Worm (Caenorhabditis elegans) whole organism, dauer: ENCODE results near the gene icl-1.

ENCODE experiments used
- unc-62 ChIP-seq: sonication (generic microtip); optimal IDR thresholded peaks from 2 replicates; lab custom pipeline; 2017; ENCODE audit warnings: missing biosample characterization, missing genetic modification reagents, missing genetic modification characterization

Gene icl-1

ce11 chrV:738770-739169 lies 11.0 kb upstream of the icl-1 start, which contains the start of gene srj-24:
Gene srj-24, minus strand, starts transcription at chrV:738870.
- no peak for TF ChIP-seq unc-62 (GFP tag; lab: Kevin White, UChicago)

ce11 chrV:736171-736570 lies 8.4 kb upstream of the icl-1 start, which contains the start of gene srj-25:
Gene srj-25, minus strand, starts transcription at chrV:736271.
- TF ChIP-seq unc-62 (GFP tag; lab: Kevin White, UChicago): no peak

ce11 chrV:731330-731729 lies 3.5 kb upstream of the icl-1 start:
- no peak for TF ChIP-seq unc-62 (GFP tag; lab: Kevin White, UChicago)

ce11 chrV:730216-730615 lies 2.4 kb upstream of the icl-1 start:
- TF ChIP-seq unc-62 (GFP tag; lab: Kevin White, UChicago): no peak

- no peak for TF ChIP-seq unc-62 (GFP tag; lab: Kevin White, UChicago)
Measured at ce11 chrV:728822-729493, 1.2 kb upstream of the icl-1 start.

ce11 chrV:726573-727483 lies 976 bp downstream of the icl-1 start:
- TF ChIP-seq unc-62 (GFP tag; lab: Kevin White, UChicago): no peak

- no peak for TF ChIP-seq unc-62 (GFP tag; lab: Kevin White, UChicago)
Measured at ce11 chrV:725807-726572, 1.8 kb downstream of the icl-1 start.

ce11 chrV:724946-725806 lies 2.6 kb downstream of the icl-1 start:
- TF ChIP-seq unc-62 (GFP tag; lab: Kevin White, UChicago): no peak

ce11 chrV:724470-724890 lies 3.3 kb downstream of the icl-1 start:
- TF ChIP-seq unc-62 (GFP tag; lab: Kevin White, UChicago): no peak

- TF ChIP-seq unc-62 (GFP tag; lab: Kevin White, UChicago): no peak
Measured at ce11 chrV:723895-724352, 3.9 kb downstream of the icl-1 start, which contains the start of gene fbxb-72. Gene fbxb-72, minus strand, starts transcription at chrV:723952.

ce11 chrV:722889-723288 lies 4.9 kb downstream of the icl-1 start:
- no peak for TF ChIP-seq unc-62 (GFP tag; lab: Kevin White, UChicago)

ce11 chrV:719731-720130 lies 8.1 kb downstream of the icl-1 start, which contains the start of gene srbc-40:
Gene srbc-40, minus strand, starts transcription at chrV:719831.
- TF ChIP-seq unc-62 (GFP tag; lab: Kevin White, UChicago): no peak

- TF ChIP-seq unc-62 (GFP tag; lab: Kevin White, UChicago): no peak
Measured at ce11 chrV:712882-713281, 14.9 kb downstream of the icl-1 start, which contains the start of gene cyp-33C11. Gene cyp-33C11, minus strand, starts transcription at chrV:712982.

- TF ChIP-seq unc-62 (GFP tag; lab: Kevin White, UChicago): no peak
Measured at ce11 chrV:708808-709207, 19.0 kb downstream of the icl-1 start, which contains the start of gene srbc-39. Gene srbc-39, plus strand, starts transcription at chrV:709108.
